Worm (Caenorhabditis elegans): ENCODE data around the gene F41F3.9.
A peak's percentile ranks its signal among the peaks of the same experiment; 100 is the strongest.

The F41F3.9 gene

DNA sequence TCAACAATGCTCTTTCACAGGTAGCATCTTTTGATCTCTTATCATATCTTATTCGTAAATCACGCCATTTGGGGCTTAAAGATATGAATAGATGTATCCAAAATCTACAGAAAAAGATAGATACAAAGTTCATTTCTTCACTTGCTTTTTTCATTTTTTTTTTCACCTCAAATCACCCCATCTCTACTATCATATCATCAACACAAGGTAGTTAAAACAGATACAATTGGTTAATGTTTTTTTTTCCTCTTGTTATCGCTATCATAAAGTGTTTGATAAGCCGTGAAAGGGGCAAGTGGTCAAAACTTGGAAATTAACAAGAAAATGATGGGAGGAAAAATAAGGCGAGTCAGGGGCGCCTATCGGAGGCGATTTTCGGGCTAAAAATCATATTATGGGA, 25.0 kb upstream of the F41F3.9 start:
- TF ChIP-seq ceh-83 (GFP tag; optimal IDR thresholded peaks at IDR 0.05) = no peak
- TF ChIP-seq pha-4 (tag; optimal IDR thresholded peaks at IDR 0.05) = no peak
- no peak for TF ChIP-seq flh-1 (GFP tag; optimal IDR thresholded peaks at IDR 0.05)
- TF ChIP-seq mls-2 (tag; optimal IDR thresholded peaks at IDR 0.05) = no peak
- no peak for TF ChIP-seq cnd-1 (tag; optimal IDR thresholded peaks at IDR 0.05)
- TF ChIP-seq mep-1 (tag; optimal IDR thresholded peaks at IDR 0.05) = no peak
- no peak for TF ChIP-seq nhr-237 (tag; optimal IDR thresholded peaks at IDR 0.05)
- TF ChIP-seq mab-5 (tag; optimal IDR thresholded peaks at IDR 0.05) = no peak

DNA sequence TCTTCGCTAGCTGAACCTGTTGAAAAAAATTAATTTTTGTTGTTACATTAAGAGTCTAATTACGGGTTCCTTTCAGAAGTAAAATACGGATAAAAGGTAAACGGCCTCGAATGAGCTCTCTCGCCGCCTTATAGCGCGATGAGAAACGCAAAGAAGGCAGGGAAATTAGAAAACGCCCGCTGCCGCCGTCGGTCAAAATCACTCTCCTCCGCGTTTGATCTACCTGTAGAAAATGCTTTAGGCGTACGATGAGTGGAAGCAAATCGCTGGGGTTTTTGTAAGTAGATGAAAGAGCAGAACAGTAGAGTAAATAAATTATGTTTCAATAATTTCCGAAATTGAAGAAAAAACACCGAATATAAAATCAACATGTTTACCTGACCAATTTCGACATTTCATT, 18.1 kb upstream of the F41F3.9 start:
- no peak for TF ChIP-seq mab-5 (tag; optimal IDR thresholded peaks at IDR 0.05)
- no peak for TF ChIP-seq snpc-4 (tag; optimal IDR thresholded peaks at IDR 0.05)
- TF ChIP-seq M03D4.4 (tag; optimal IDR thresholded peaks at IDR 0.05) = no peak
- no peak for TF ChIP-seq mep-1 (tag; optimal IDR thresholded peaks at IDR 0.05)
- no peak for TF ChIP-seq unc-39 (tag; optimal IDR thresholded peaks at IDR 0.05)
- TF ChIP-seq bed-3 (GFP tag; optimal IDR thresholded peaks at IDR 0.05) = no peak
- TF ChIP-seq nhr-28 (tag; optimal IDR thresholded peaks at IDR 0.05) = no peak
- TF ChIP-seq pha-4 (tag; optimal IDR thresholded peaks at IDR 0.05) = no peak
- TF ChIP-seq lsy-2 (tag; optimal IDR thresholded peaks at IDR 0.05) = no peak
- no peak for TF ChIP-seq ham-2 (GFP tag; optimal IDR thresholded peaks at IDR 0.05)
- TF ChIP-seq nhr-2 (tag; optimal IDR thresholded peaks at IDR 0.05) = no peak
- TF ChIP-seq drap-1 (GFP tag; optimal IDR thresholded peaks at IDR 0.05) = no peak
- no peak for TF ChIP-seq mls-2 (tag; optimal IDR thresholded peaks at IDR 0.05)
- no peak for TF ChIP-seq unc-120 (tag; optimal IDR thresholded peaks at IDR 0.05; ENCODE audit: poor library complexity, severe bottlenecking)
- TF ChIP-seq nhr-237 (tag; optimal IDR thresholded peaks at IDR 0.05) = no peak
- no peak for TF ChIP-seq ztf-11 (tag; optimal IDR thresholded peaks at IDR 0.05)
- TF ChIP-seq sem-2 (GFP tag; optimal IDR thresholded peaks at IDR 0.05) = no peak

ce11 chrV:4640501-4641150, 14.6 kb upstream of the F41F3.9 start:
- TF ChIP-seq lsy-2 (tag; optimal IDR thresholded peaks at IDR 0.05) (no peak), sem-2 (GFP tag; optimal IDR thresholded peaks at IDR 0.05) (no peak)

DNA sequence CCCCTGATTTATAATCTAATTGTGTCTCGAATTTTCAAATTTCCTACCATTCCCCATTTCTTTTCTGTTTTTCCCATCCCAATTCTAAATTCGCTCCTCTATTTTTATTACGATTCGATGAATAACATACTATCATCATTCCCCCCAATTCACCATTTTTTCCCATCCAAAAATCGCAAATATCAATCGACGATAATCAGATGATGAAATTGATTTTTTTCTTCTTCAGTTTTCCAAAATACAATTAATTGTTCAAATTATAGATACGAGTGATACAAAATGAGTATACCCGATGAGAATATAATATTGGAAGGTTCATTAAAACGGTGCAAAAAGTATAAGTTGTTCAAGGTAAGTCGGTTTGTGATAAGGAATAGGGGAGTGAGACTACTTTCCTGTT, 12.6 kb upstream of the F41F3.9 start, which contains the start of gene soc-1:
Gene soc-1, plus strand, starts transcription at position 262 of the 400 bp plus-strand sequence.
- TF ChIP-seq lsy-2 (tag; optimal IDR thresholded peaks at IDR 0.05) (no peak), unc-39 (tag; optimal IDR thresholded peaks at IDR 0.05) (no peak), pha-4 (tag; optimal IDR thresholded peaks at IDR 0.05) (no peak), hlh-1 (tag; optimal IDR thresholded peaks at IDR 0.05) (no peak), tbx-8 (GFP tag; optimal IDR thresholded peaks at IDR 0.05) (no peak)

- TF ChIP-seq nhr-237 (tag; optimal IDR thresholded peaks at IDR 0.05) (peak; percentile 55), mab-5 (tag; optimal IDR thresholded peaks at IDR 0.05) (no peak)
Measured at ce11 chrV:4647279-4647819, 7.9 kb upstream of the F41F3.9 start.

DNA sequence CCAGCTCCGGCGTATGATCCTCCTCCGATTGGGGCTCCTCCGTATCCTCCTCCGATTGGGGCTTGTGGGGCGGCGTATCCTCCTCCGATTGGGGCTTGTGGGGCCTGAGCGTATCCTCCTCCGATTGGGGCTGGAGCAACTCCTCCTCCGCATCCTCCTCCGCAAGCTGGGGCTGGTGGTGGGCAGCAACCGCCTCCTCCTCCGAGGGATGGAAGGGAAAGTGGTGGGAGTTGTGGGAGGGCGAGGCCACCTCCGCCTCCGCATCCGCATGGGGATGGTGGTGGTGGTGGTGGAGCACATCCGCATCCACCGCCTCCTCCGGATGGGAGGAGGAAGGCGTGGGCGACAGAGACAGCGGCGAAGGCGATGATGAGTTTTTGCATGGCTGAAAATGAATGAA, 7.4 kb upstream of the F41F3.9 start, which contains the start of gene F41F3.3:
Gene F41F3.3, minus strand, starts transcription at position 383 of the 400 bp plus-strand sequence.
- TF ChIP-seq ceh-83 (GFP tag; optimal IDR thresholded peaks at IDR 0.05) (no peak), drap-1 (GFP tag; optimal IDR thresholded peaks at IDR 0.05) (peak; percentile 15), nhr-76 (tag; optimal IDR thresholded peaks at IDR 0.05) (no peak), cnd-1 (tag; optimal IDR thresholded peaks at IDR 0.05) (no peak), blmp-1 (tag; optimal IDR thresholded peaks at IDR 0.05) (no peak), flh-1 (GFP tag; optimal IDR thresholded peaks at IDR 0.05) (no peak), sem-2 (GFP tag; optimal IDR thresholded peaks at IDR 0.05) (peak; percentile 14), M03D4.4 (tag; optimal IDR thresholded peaks at IDR 0.05) (peak; percentile 34), mls-2 (tag; optimal IDR thresholded peaks at IDR 0.05) (peak; percentile 68), nhr-237 (tag; optimal IDR thresholded peaks at IDR 0.05) (no peak), sptf-1 (tag; optimal IDR thresholded peaks at IDR 0.05) (peak; percentile 64), zip-8 (tag; optimal IDR thresholded peaks at IDR 0.05) (no peak), elt-1 (tag; optimal IDR thresholded peaks at IDR 0.05; ENCODE audit: borderline replicate concordance, insufficient read depth) (no peak), lsy-2 (tag; optimal IDR thresholded peaks at IDR 0.05) (no peak), lin-32 (GFP tag; optimal IDR thresholded peaks at IDR 0.05) (peak; percentile 23), unc-120 (tag; optimal IDR thresholded peaks at IDR 0.05; ENCODE audit: poor library complexity, severe bottlenecking) (peak; percentile 18), nhr-12 (tag; optimal IDR thresholded peaks at IDR 0.05) (no peak), ham-2 (GFP tag; optimal IDR thresholded peaks at IDR 0.05) (no peak), snpc-4 (tag; optimal IDR thresholded peaks at IDR 0.05) (no peak), mep-1 (tag; optimal IDR thresholded peaks at IDR 0.05) (no peak), ces-1 (GFP tag; optimal IDR thresholded peaks at IDR 0.05) (no peak), nhr-2 (tag; optimal IDR thresholded peaks at IDR 0.05) (no peak), bed-3 (GFP tag; optimal IDR thresholded peaks at IDR 0.05) (peak; percentile 57)

Data from whole organism, mixed stage, embryonic.